Fruit fly (Drosophila melanogaster): ENCODE data around the gene CG7168.

DNA sequence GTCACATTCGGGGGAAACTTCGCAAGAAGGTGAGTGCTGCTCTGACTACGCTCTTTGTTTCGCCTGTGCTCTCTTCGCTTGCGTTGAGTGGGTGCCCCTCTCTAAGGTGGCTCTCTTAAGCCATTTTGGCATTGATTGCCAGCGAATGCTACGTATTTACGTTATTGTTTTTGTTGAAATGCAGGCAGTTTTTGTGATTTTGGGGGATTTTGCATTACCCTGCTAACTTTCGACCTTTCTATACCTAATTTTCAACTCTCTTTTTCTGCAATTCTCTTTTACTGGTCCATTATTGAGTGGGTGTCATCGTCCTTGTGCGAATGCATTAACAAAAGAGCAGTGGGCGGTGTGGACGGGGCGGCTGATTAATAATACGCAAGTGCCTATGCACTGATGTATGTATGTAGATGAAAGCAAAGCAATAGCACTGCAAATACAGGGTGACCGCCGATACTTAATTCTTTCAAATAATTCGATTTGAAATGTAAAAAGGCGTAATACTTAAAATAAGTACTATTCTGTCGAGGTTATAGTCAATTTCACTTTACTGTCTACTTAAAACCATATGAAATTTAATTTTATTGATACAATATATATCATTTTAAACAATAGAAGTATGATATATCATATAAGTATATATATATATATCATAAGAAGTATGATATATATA is 49.4 kb upstream of the CG7168 start:
- TF ChIP-seq Sox102F (GFP tag; optimal IDR thresholded peaks at IDR 0.05) (no peak), wdn (GFP tag; IDR thresholded peaks at IDR 0.05) (no peak), Mes4 (GFP tag; optimal IDR thresholded peaks at IDR 0.05) (no peak), CG1603 (tag; optimal IDR thresholded peaks at IDR 0.05) (no peak), CG7556 (GFP tag; optimal IDR thresholded peaks at IDR 0.05) (no peak), sc (optimal IDR thresholded peaks at IDR 0.05) (no peak), sc (GFP tag; optimal IDR thresholded peaks at IDR 0.05) (no peak), Bteb2 (GFP tag; optimal IDR thresholded peaks at IDR 0.05) (no peak), Sox100B (GFP tag; optimal IDR thresholded peaks at IDR 0.05) (no peak), Gsc (GFP tag; IDR thresholded peaks at IDR 0.05) (no peak), CG13287 (GFP tag; IDR thresholded peaks at IDR 0.05; ENCODE audit: partially characterized antibody) (no peak), CG14965 (GFP tag; optimal IDR thresholded peaks at IDR 0.05; ENCODE audit: borderline replicate concordance) (no peak), CG1233 (GFP tag; optimal IDR thresholded peaks at IDR 0.05) (no peak)

Data from whole organism, embryonic.